Fruit fly (Drosophila melanogaster): ENCODE results near the gene CG3552.

DNA sequence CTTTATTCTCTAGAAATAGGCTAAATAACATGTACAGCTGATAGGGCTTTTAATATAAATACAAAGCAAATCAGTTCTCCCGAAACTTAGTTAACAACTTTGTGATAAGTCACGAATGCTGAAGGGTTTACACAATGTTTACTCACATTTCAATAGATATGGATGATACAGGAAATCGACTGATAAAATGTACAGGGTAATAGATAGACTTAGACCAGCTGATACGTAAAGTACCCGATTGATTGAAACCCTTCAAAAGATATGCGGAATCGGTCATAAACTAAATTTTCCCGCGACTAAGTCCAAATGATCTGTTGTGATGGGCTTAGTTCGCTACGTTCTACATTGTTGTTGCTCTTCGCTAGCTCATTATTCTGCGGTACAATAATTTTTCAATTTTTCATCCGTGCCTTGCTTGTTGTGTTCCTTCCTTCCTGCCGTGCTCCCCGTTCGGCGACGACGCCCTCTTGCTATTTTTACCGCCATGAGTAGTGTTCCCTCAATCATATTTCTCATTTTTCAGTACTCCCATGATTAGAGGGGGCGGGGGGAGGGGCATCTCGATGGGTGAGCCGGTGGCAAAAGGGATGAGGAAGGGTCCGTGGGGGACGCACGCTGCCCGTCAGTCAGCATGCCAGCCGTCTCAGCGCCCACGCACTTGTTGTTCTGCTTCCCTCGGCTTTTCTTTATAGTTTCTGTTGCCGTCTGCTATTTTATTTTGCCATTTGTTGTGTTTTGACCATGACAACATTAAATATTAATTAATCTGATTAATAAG is 23.1 kb upstream of the CG3552 start:
- TF ChIP-seq kah (GFP tag; optimal IDR thresholded peaks at IDR 0.05) (peak; percentile 64), HmgD (GFP tag; optimal IDR thresholded peaks at IDR 0.05) (no peak), seq (GFP tag; IDR thresholded peaks at IDR 0.05) (no peak), CG13894 (tag; optimal IDR thresholded peaks at IDR 0.05) (no peak), Atf3 (GFP tag; optimal IDR thresholded peaks at IDR 0.05) (no peak), yki (optimal IDR thresholded peaks at IDR 0.05) (no peak), ewg (GFP tag; optimal IDR thresholded peaks at IDR 0.05) (no peak), CG33213 (GFP tag; optimal IDR thresholded peaks at IDR 0.05) (no peak)

Measured in whole organism, embryonic.